Worm (Caenorhabditis elegans) whole organism, L3 larva: ENCODE data around the gene ccdc-47.

Experiments
- R02D3.7 ChIP-seq: fragments of 150-350 bp; optimal IDR thresholded peaks from 2 replicates; lab custom pipeline; 2014; ENCODE audit warnings: missing biosample characterization, missing genetic modification characterization
- aly-2 ChIP-seq: fragments of 150-350 bp; optimal IDR thresholded peaks from 2 replicates; lab custom pipeline; 2014; ENCODE audit warnings: missing biosample characterization, missing genetic modification characterization
- ama-1 ChIP-seq: fragments of 150-350 bp; optimal IDR thresholded peaks from 2 replicates; lab custom pipeline; 2018
- ceh-16 ChIP-seq: sonication (generic microtip); optimal IDR thresholded peaks from 2 replicates; lab custom pipeline; 2017; ENCODE audit warnings: missing biosample characterization, missing genetic modification characterization
- ceh-28 ChIP-seq: fragments of 150-350 bp; optimal IDR thresholded peaks from 2 replicates; lab custom pipeline; 2014; ENCODE audit warnings: missing biosample characterization, missing genetic modification reagents, missing genetic modification characterization
- daf-12 ChIP-seq: fragments of 150-350 bp; optimal IDR thresholded peaks from 2 replicates; lab custom pipeline; 2014; ENCODE audit warnings: missing biosample characterization, missing genetic modification reagents, missing genetic modification characterization
- egl-27 ChIP-seq: sonication (generic microtip); optimal IDR thresholded peaks from 4 replicates; lab custom pipeline; 2017; ENCODE audit warnings: missing biosample characterization, missing genetic modification reagents, missing genetic modification characterization
- egl-5 ChIP-seq: fragments of 150-350 bp; optimal IDR thresholded peaks from 2 replicates; lab custom pipeline; 2017; ENCODE audit warnings: missing biosample characterization, missing genetic modification reagents, missing genetic modification characterization, inconsistent platforms
- elt-1 ChIP-seq: fragments of 150-350 bp; optimal IDR thresholded peaks from 2 replicates; lab custom pipeline; 2014; ENCODE audit warnings: missing biosample characterization, missing genetic modification characterization
- elt-3 ChIP-seq, 3 experiments: fragments of 150-350 bp in 1 of 3; sonication (generic microtip) in 2 of 3; optimal IDR thresholded peaks; 2 replicates in 2 of 3; 4 replicates in 1 of 3; lab custom pipeline; 2014 to 2017; ENCODE audit warnings: missing biosample characterization in 3 of 3, missing genetic modification characterization in 3 of 3
- fkh-10 ChIP-seq: sonication (generic microtip); optimal IDR thresholded peaks from 2 replicates; lab custom pipeline; 2017; ENCODE audit warnings: missing biosample characterization, missing genetic modification reagents, missing genetic modification characterization
- fkh-2 ChIP-seq: fragments of 150-350 bp; optimal IDR thresholded peaks from 2 replicates; lab custom pipeline; 2014; ENCODE audit warnings: missing biosample characterization, missing genetic modification reagents, missing genetic modification characterization
- fos-1 ChIP-seq: fragments of 150-350 bp; optimal IDR thresholded peaks from 2 replicates; lab custom pipeline; 2014; ENCODE audit warnings: missing biosample characterization, missing genetic modification characterization
- hmg-11 ChIP-seq: sonication (generic microtip); optimal IDR thresholded peaks from 2 replicates; lab custom pipeline; 2016; ENCODE audit warnings: missing genetic modification characterization, missing compliant biosample characterization
- jun-1 ChIP-seq: fragments of 150-350 bp; optimal IDR thresholded peaks from 2 replicates; lab custom pipeline; 2014; ENCODE audit warnings: missing biosample characterization, missing genetic modification reagents, missing genetic modification characterization
- lin-15B ChIP-seq: fragments of 150-350 bp; optimal IDR thresholded peaks from 2 replicates; lab custom pipeline; 2014; ENCODE audit warnings: missing biosample characterization, missing genetic modification characterization
- lin-39 ChIP-seq: fragments of 150-350 bp; optimal IDR thresholded peaks from 2 replicates; lab custom pipeline; 2018; ENCODE audit warnings: missing biosample characterization, missing genetic modification reagents, missing genetic modification characterization
- lsy-12 ChIP-seq: sonication (generic microtip); optimal IDR thresholded peaks from 2 replicates; lab custom pipeline; 2016; ENCODE audit warnings: mild to moderate bottlenecking, missing genetic modification characterization, missing compliant biosample characterization
- mml-1 ChIP-seq: fragments of 150-350 bp; sonication (generic microtip); optimal IDR thresholded peaks from 3 replicates; lab custom pipeline; 2014; ENCODE audit warnings: missing biosample characterization, missing genetic modification characterization
- nfya-1 ChIP-seq: sonication (generic microtip); optimal IDR thresholded peaks from 2 replicates; lab custom pipeline; 2017; ENCODE audit warnings: missing genetic modification characterization, mild to moderate bottlenecking, missing compliant biosample characterization, antibody characterized with exemption, moderate library complexity; ENCODE audit not compliant: insufficient read depth
- nhr-11 ChIP-seq: fragments of 150-350 bp; optimal IDR thresholded peaks from 2 replicates; lab custom pipeline; 2014; ENCODE audit warnings: missing biosample characterization, missing genetic modification characterization
- nhr-23 ChIP-seq: fragments of 150-350 bp; optimal IDR thresholded peaks from 2 replicates; lab custom pipeline; 2014; ENCODE audit warnings: missing biosample characterization, missing genetic modification reagents, missing genetic modification characterization
- nhr-237 ChIP-seq: fragments of 150-350 bp; optimal IDR thresholded peaks from 2 replicates; lab custom pipeline; 2014; ENCODE audit warnings: missing biosample characterization, missing genetic modification characterization
- nhr-25 ChIP-seq: sonication (generic microtip); optimal IDR thresholded peaks from 2 replicates; lab custom pipeline; 2017; ENCODE audit warnings: missing biosample characterization, missing genetic modification characterization
- nhr-28 ChIP-seq: fragments of 150-350 bp; optimal IDR thresholded peaks from 2 replicates; lab custom pipeline; 2014; ENCODE audit warnings: missing biosample characterization, missing genetic modification characterization
- nhr-43 ChIP-seq: sonication (generic microtip); optimal IDR thresholded peaks from 2 replicates; lab custom pipeline; 2016; ENCODE audit warnings: mild to moderate bottlenecking, missing genetic modification characterization, missing compliant biosample characterization; ENCODE audit not compliant: poor library complexity, severe bottlenecking
- nhr-76 ChIP-seq: fragments of 150-350 bp; sonication (generic microtip); optimal IDR thresholded peaks from 5 replicates; lab custom pipeline; 2014; ENCODE audit warnings: missing biosample characterization, missing genetic modification characterization
- nhr-77 ChIP-seq: fragments of 150-350 bp; optimal IDR thresholded peaks from 2 replicates; lab custom pipeline; 2014; ENCODE audit warnings: missing biosample characterization, missing genetic modification characterization
- pha-4 ChIP-seq: fragments of 150-350 bp; optimal IDR thresholded peaks from 2 replicates; lab custom pipeline; 2014; ENCODE audit warnings: missing biosample characterization, missing genetic modification reagents, missing genetic modification characterization
- skn-1 ChIP-seq: fragments of 150-350 bp; optimal IDR thresholded peaks from 2 replicates; lab custom pipeline; 2014; ENCODE audit warnings: missing biosample characterization, missing genetic modification characterization
- snpc-4 ChIP-seq: fragments of 150-350 bp; optimal IDR thresholded peaks from 2 replicates; lab custom pipeline; 2014; ENCODE audit warnings: missing biosample characterization, missing genetic modification characterization
- tbx-2 ChIP-seq: sonication (generic microtip); optimal IDR thresholded peaks from 2 replicates; lab custom pipeline; 2016; ENCODE audit warnings: mild to moderate bottlenecking, missing genetic modification characterization, missing compliant biosample characterization
- unc-39 ChIP-seq: sonication (generic microtip); optimal IDR thresholded peaks from 4 replicates; lab custom pipeline; 2017; ENCODE audit warnings: missing biosample characterization, missing genetic modification characterization
- unc-62 ChIP-seq: fragments of 150-350 bp; sonication (generic microtip); optimal IDR thresholded peaks from 4 replicates; lab custom pipeline; 2014; ENCODE audit warnings: missing biosample characterization, missing genetic modification reagents, missing genetic modification characterization
- ztf-11 ChIP-seq: fragments of 150-350 bp; optimal IDR thresholded peaks from 2 replicates; lab custom pipeline; 2014; ENCODE audit warnings: missing biosample characterization, missing genetic modification characterization
- ztf-4 ChIP-seq: fragments of 150-350 bp; optimal IDR thresholded peaks from 2 replicates; lab custom pipeline; 2014; ENCODE audit warnings: missing biosample characterization, missing genetic modification characterization

The ccdc-47 gene

DNA sequence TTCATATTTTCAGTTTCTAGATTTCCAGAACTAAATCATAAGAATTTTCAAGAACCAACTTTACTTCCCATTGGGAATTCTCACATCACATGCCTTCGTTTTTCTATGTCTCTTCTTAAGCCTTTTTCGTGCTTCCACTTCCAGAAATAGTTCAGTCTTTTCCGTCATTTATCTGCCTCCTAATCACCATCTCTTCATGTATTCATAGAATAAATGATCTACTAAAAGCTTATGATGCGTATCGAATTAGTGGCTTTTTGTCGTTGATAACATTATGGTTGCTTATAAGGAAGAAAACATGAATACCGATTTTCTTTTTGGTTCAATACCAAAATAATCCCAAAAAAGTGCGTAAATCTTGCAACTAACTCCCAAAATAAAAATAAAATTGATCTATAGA is 38.1 kb downstream of the ccdc-47 start:
- TF ChIP-seq nfya-1 (tag; lab: Kevin White, UChicago) (no peak), ztf-4 (tag; lab: Kevin White, UChicago) (no peak)

DNA sequence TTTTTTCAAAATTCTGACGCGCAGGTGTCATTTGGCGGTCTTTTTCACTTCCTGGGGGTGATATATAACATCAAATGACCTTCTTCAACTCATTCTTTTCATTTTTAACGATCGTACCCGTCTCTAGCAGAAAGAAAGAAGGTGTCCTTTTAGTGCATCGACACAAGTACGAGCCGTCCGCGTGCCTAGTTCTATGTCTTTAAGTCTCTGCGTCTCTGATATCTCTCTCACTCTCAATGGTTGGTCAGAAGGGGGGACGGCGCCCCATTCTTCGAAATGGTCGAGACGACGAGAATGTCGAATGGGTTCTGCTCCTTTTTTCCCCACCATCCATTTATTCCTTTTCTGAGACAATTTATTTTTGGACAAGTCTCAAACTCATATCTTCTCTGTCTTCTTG is 38.9 kb downstream of the ccdc-47 start:
- TF ChIP-seq jun-1 (tag; lab: Kevin White, UChicago) (no peak), nhr-25 (peak; percentile 8), R02D3.7 (tag; lab: Kevin White, UChicago) (no peak), unc-39 (tag; lab: Kevin White, UChicago) (no peak), elt-1 (tag; lab: Kevin White, UChicago) (no peak), egl-5 (tag; lab: Kevin White, UChicago) (peak; percentile 74), nhr-23 (tag; lab: Kevin White, UChicago) (no peak), hmg-11 (peak; percentile 20), lin-15B (tag; lab: Kevin White, UChicago) (peak; percentile 24), fkh-10 (GFP tag; lab: Kevin White, UChicago) (no peak), aly-2 (no peak), lsy-12 (no peak), unc-62 (GFP tag; lab: Kevin White, UChicago) (no peak), ama-1 (lab: Kevin White, UChicago) (peak; percentile 65), nhr-11 (no peak), nfya-1 (tag; lab: Kevin White, UChicago) (peak; percentile 84), lin-39 (peak; percentile 44), ceh-28 (tag; lab: Kevin White, UChicago) (no peak), snpc-4 (tag; lab: Kevin White, UChicago) (peak; percentile 17), nhr-28 (no peak), tbx-2 (tag; lab: Kevin White, UChicago) (no peak)

DNA sequence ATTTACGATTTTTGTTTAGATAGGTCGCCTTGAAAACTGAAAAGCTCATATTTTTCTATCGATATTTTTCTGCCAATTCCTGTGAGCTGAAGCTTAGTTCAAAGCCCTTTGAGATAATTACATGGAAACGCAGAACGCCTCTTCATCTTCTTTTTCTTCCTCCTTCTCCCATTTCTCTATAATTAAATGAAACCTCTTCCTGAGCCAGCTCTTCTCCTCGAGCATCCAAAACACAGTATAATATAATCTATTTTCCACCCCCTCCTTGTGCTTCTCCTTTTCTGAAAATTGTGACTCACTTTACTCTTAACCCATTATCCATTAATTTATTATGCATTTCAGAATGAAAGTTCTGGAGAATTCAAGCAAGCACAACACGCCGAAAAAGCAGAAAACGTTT is 39.5 kb downstream of the ccdc-47 start, which contains the start of gene F37A8.5:
F37A8.5 (plus strand) TSS at position 332 of the 400 bp plus-strand sequence.
- TF ChIP-seq unc-39 (tag; lab: Kevin White, UChicago), result no peak
- TF ChIP-seq snpc-4 (tag; lab: Kevin White, UChicago), result no peak
- TF ChIP-seq egl-5 (tag; lab: Kevin White, UChicago), result no peak
- TF ChIP-seq nhr-77 (tag; lab: Kevin White, UChicago), result no peak
- no peak for TF ChIP-seq ceh-28 (tag; lab: Kevin White, UChicago)
- no peak for TF ChIP-seq ceh-16 (tag; lab: Kevin White, UChicago)
- TF ChIP-seq nhr-76 (tag; lab: Kevin White, UChicago), result no peak
- no peak for TF ChIP-seq nhr-28
- no peak for TF ChIP-seq nhr-11
- no peak for TF ChIP-seq ztf-11 (tag; lab: Kevin White, UChicago)
- no peak for TF ChIP-seq pha-4 (tag; lab: Kevin White, UChicago)
- TF ChIP-seq nhr-25, result no peak
- no peak for TF ChIP-seq elt-3 (tag; optimal IDR thresholded peaks at IDR 0.05; lab: Kevin White, UChicago)
- TF ChIP-seq fos-1, result no peak
- no peak for TF ChIP-seq fkh-10 (GFP tag; lab: Kevin White, UChicago)
- TF ChIP-seq nhr-43 (tag; lab: Kevin White, UChicago), result no peak
- no peak for TF ChIP-seq fkh-2 (tag; lab: Kevin White, UChicago)
- TF ChIP-seq ama-1 (lab: Kevin White, UChicago), result no peak

DNA sequence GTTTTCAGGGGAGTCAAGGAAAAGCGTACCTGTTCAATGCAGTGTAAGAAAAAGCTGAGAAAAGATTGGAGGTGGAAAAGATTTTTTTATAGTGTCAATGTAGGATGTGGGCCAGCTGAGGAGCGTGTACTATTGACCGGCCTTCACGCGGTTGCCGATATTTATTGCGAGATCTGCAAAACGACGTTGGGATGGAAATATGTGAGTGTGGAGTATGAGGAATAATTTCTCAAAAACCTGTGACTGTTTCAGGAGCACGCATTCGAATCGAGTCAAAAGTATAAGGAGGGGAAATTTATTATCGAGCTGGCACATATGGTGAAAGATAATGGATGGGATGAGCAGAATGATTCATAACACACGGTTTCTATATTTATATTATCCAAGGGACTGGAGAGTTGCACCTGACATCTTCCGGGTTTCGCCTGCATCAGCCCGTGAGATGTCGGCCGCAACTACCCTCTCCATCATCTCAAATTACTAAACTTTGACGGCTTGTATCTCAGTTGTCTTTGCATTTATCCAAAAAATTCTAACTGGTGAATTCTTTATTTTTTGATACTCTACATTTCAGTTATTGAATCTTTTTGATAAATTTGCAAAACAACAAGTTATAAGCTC is 40.5 kb downstream of the ccdc-47 start:
- TF ChIP-seq mml-1 (tag; lab: Kevin White, UChicago) (no peak), egl-5 (tag; lab: Kevin White, UChicago) (peak; percentile 8), nhr-237 (no peak), nhr-28 (no peak), ama-1 (lab: Kevin White, UChicago) (peak; percentile 69), snpc-4 (tag; lab: Kevin White, UChicago) (peak; percentile 72)

DNA sequence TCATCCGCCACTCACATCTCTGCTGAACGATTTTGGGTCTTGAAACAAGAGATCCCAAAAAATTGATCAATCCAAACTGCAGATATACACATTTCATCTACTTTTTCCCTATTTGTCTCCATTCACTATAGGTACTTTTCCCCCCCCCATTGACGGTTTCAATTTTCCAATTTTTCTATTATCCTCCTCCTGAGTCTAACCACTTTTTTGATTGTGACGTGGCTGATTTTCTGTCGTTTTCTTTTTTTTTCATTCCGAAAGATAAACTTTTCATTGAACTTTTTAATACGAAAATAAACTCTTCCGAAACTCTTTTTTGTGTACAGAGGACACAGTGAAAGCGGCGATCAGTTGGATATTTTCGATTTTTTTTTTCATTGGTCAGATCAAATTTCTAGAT is 41.1 kb downstream of the ccdc-47 start:
- TF ChIP-seq aly-2 (no peak), unc-39 (tag; lab: Kevin White, UChicago) (no peak), ama-1 (lab: Kevin White, UChicago) (peak; percentile 51), pha-4 (tag; lab: Kevin White, UChicago) (peak; percentile 10), fkh-10 (GFP tag; lab: Kevin White, UChicago) (no peak), nhr-11 (no peak), daf-12 (tag; lab: Kevin White, UChicago) (no peak), nfya-1 (tag; lab: Kevin White, UChicago) (no peak), egl-27 (tag; lab: Kevin White, UChicago) (no peak), mml-1 (tag; lab: Kevin White, UChicago) (no peak), skn-1 (tag; lab: Kevin White, UChicago) (no peak), elt-3 (tag; optimal IDR thresholded peaks at IDR 0.05; lab: Kevin White, UChicago) (no peak)
